Worm (Caenorhabditis elegans): ENCODE results near the gene atat-2.

The atat-2 gene

ce11 chrX:5848703-5849102 is at the start of gene atat-2:
Gene atat-2, plus strand, starts transcription at chrX:5849100.
- TF ChIP-seq pha-4 (GFP tag; IDR thresholded peaks at IDR 0.05) (no peak), pha-4 (tag; optimal IDR thresholded peaks at IDR 0.05) (no peak), T26A8.4 (GFP tag; IDR thresholded peaks at IDR 0.05) (0 out of 2 replicates have a peak, but pooled peaks have one; percentile 22), mep-1 (tag; optimal IDR thresholded peaks at IDR 0.05) (peak; percentile 12), ama-1 (optimal IDR thresholded peaks at IDR 0.05) (no peak), gei-8 (GFP tag; optimal IDR thresholded peaks at IDR 0.05) (no peak), zip-2 (tag; optimal IDR thresholded peaks at IDR 0.05) (no peak), skn-1 (tag; optimal IDR thresholded peaks at IDR 0.05) (no peak), lin-39 (tag; optimal IDR thresholded peaks at IDR 0.05) (no peak), T20F7.1 (GFP tag; optimal IDR thresholded peaks at IDR 0.05) (no peak), tra-1 (GFP tag; IDR thresholded peaks at IDR 0.05) (no peak), ceh-20 (GFP tag; IDR thresholded peaks at IDR 0.05) (no peak), pqm-1 (tag; optimal IDR thresholded peaks at IDR 0.05) (no peak), rbr-2 (tag; optimal IDR thresholded peaks at IDR 0.05) (no peak), fkh-10 (GFP tag; optimal IDR thresholded peaks at IDR 0.05) (no peak), dve-1 (tag; optimal IDR thresholded peaks at IDR 0.05; ENCODE audit: insufficient read depth) (no peak), nhr-6 (tag; optimal IDR thresholded peaks at IDR 0.05) (peak; percentile 20), tag-97 (GFP tag; IDR thresholded peaks at IDR 0.05) (no peak), D1046.2 (GFP tag; IDR thresholded peaks at IDR 0.05) (no peak), dmd-9 (GFP tag; IDR thresholded peaks at IDR 0.05) (no peak), daf-8 (GFP tag; IDR thresholded peaks at IDR 0.05) (no peak), php-3 (GFP tag; IDR thresholded peaks at IDR 0.05) (no peak), aha-1 (tag) (peak; percentile 19), arid-1 (GFP tag; conservative IDR thresholded peaks at IDR 0.05) (no peak), mxl-3 (GFP tag; optimal IDR thresholded peaks at IDR 0.05) (peak; percentile 52), mdl-1 (tag; optimal IDR thresholded peaks at IDR 0.05) (peak in 1 of 2 experiments; percentile 33), hlh-11 (tag; optimal IDR thresholded peaks at IDR 0.05) (peak; percentile 15), hlh-30 (tag; optimal IDR thresholded peaks at IDR 0.05; ENCODE audit: insufficient read depth) (peak; percentile 59), unc-130 (GFP tag; optimal IDR thresholded peaks at IDR 0.05) (no peak), lsy-2 (tag; optimal IDR thresholded peaks at IDR 0.05) (peak; percentile 1 to 38), aly-2 (tag; optimal IDR thresholded peaks at IDR 0.05) (no peak), unc-62 (GFP tag; optimal IDR thresholded peaks at IDR 0.05 in 1 of 2) (no peak), unc-62 (tag; optimal IDR thresholded peaks at IDR 0.05) (no peak), nhr-28 (tag; optimal IDR thresholded peaks at IDR 0.05) (peak; percentile 57)

ce11 chrX:5799229-5799628 is 49.7 kb upstream of the atat-2 start:
- TF ChIP-seq zfp-3 (GFP tag; conservative IDR thresholded peaks at IDR 0.05), result no peak
- TF ChIP-seq ctbp-1 (GFP tag; IDR thresholded peaks at IDR 0.05), result peak; percentile 75
- TF ChIP-seq F44E2.7 (GFP tag; IDR thresholded peaks at IDR 0.05), result no peak
- TF ChIP-seq nhr-10 (tag; optimal IDR thresholded peaks at IDR 0.05), result no peak
- no peak for TF ChIP-seq T26A8.4 (GFP tag; IDR thresholded peaks at IDR 0.05)
- TF ChIP-seq lsy-2 (tag; optimal IDR thresholded peaks at IDR 0.05), result peak in 1 of 2 experiments; percentile 9
- TF ChIP-seq mdl-1 (tag; optimal IDR thresholded peaks at IDR 0.05), result no peak
- no peak for TF ChIP-seq nhr-11 (tag; optimal IDR thresholded peaks at IDR 0.05)
- no peak for TF ChIP-seq ztf-7 (tag; optimal IDR thresholded peaks at IDR 0.05)
- no peak for TF ChIP-seq gei-8 (GFP tag; optimal IDR thresholded peaks at IDR 0.05)
- peak in 1 of 2 experiments; percentile 39 for TF ChIP-seq unc-62 (GFP tag; optimal IDR thresholded peaks at IDR 0.05 in 1 of 2)
- no peak for TF ChIP-seq unc-62 (tag; optimal IDR thresholded peaks at IDR 0.05)
- no peak for TF ChIP-seq unc-39 (tag; optimal IDR thresholded peaks at IDR 0.05)
- TF ChIP-seq lin-1 (GFP tag; IDR thresholded peaks at IDR 0.05), result no peak
- no peak for TF ChIP-seq lin-13 (GFP tag; optimal IDR thresholded peaks at IDR 0.05)
- peak; percentile 72 for TF ChIP-seq ces-1 (GFP tag; optimal IDR thresholded peaks at IDR 0.05)
- TF ChIP-seq hif-1 (tag; optimal IDR thresholded peaks at IDR 0.05), result no peak
- no peak for TF ChIP-seq hlh-30 (tag; optimal IDR thresholded peaks at IDR 0.05; ENCODE audit: insufficient read depth)
- TF ChIP-seq daf-19 (GFP tag; conservative IDR thresholded peaks at IDR 0.05), result no peak
- no peak for TF ChIP-seq mep-1 (tag; optimal IDR thresholded peaks at IDR 0.05)
- TF ChIP-seq fkh-10 (GFP tag; optimal IDR thresholded peaks at IDR 0.05), result peak; percentile 93
